Worm (Caenorhabditis elegans) whole organism, L3 larva: ENCODE results near the gene fli-1.

Experiments
- elt-3 ChIP-seq, 3 experiments: fragments of 150-350 bp in 1 of 3; sonication (generic microtip) in 2 of 3; optimal IDR thresholded peaks; 2 replicates in 2 of 3; 4 replicates in 1 of 3; lab custom pipeline; 2014 to 2017; ENCODE audit warnings: missing biosample characterization in 3 of 3, missing genetic modification characterization in 3 of 3
- nfya-1 ChIP-seq: sonication (generic microtip); optimal IDR thresholded peaks from 2 replicates; lab custom pipeline; 2017; ENCODE audit warnings: missing genetic modification characterization, mild to moderate bottlenecking, missing compliant biosample characterization, antibody characterized with exemption, moderate library complexity; ENCODE audit not compliant: insufficient read depth
- nhr-77 ChIP-seq: fragments of 150-350 bp; optimal IDR thresholded peaks from 2 replicates; lab custom pipeline; 2014; ENCODE audit warnings: missing biosample characterization, missing genetic modification characterization
- pqm-1 ChIP-seq: fragments of 150-350 bp; optimal IDR thresholded peaks from 2 replicates; lab custom pipeline; 2017; ENCODE audit warnings: missing biosample characterization, missing genetic modification characterization, inconsistent platforms
- skn-1 ChIP-seq: fragments of 150-350 bp; optimal IDR thresholded peaks from 2 replicates; lab custom pipeline; 2014; ENCODE audit warnings: missing biosample characterization, missing genetic modification characterization

ce11 chrIII:8664897-8665388, 18.6 kb downstream of the fli-1 start, which contains the start of gene F22B7.1:
- TF ChIP-seq pqm-1 (tag; lab: Kevin White, UChicago) = no peak
- no peak for TF ChIP-seq skn-1 (tag; lab: Kevin White, UChicago)
- no peak for TF ChIP-seq nhr-77 (tag; lab: Kevin White, UChicago)
- TF ChIP-seq elt-3 (tag; optimal IDR thresholded peaks at IDR 0.05; lab: Kevin White, UChicago) = no peak
- no peak for TF ChIP-seq nfya-1 (tag; lab: Kevin White, UChicago)
